Worm (Caenorhabditis elegans) whole organism, L1 larva: Measurements from ENCODE around the gene ptc-3.

ENCODE experiments used
- F16B12.6 ChIP-seq: fragments of 150-350 bp; optimal IDR thresholded peaks from 2 replicates; lab custom pipeline; 2014; ENCODE audit warnings: missing biosample characterization, missing genetic modification characterization
- aha-1 ChIP-seq: fragments of 150-350 bp; optimal IDR thresholded peaks from 2 replicates; lab custom pipeline; 2014; ENCODE audit warnings: missing biosample characterization, missing genetic modification characterization
- blmp-1 ChIP-seq: fragments of 150-350 bp; optimal IDR thresholded peaks from 2 replicates; lab custom pipeline; 2014; ENCODE audit warnings: missing biosample characterization, missing genetic modification characterization
- ceh-82 ChIP-seq, 3 experiments: fragments of 150-350 bp in 1 of 3; sonication (generic microtip) in 2 of 3; optimal IDR thresholded peaks; 2 replicates each; lab custom pipeline; 2014 to 2017; ENCODE audit warnings: missing biosample characterization in 3 of 3, missing genetic modification characterization in 3 of 3
- dpl-1 ChIP-seq, 3 experiments: fragments of 150-350 bp in 2 of 3; sonication (generic microtip) in 1 of 3; optimal IDR thresholded peaks; 2 replicates each; lab custom pipeline; 2014 to 2017; ENCODE audit warnings: missing biosample characterization in 3 of 3, missing genetic modification characterization in 3 of 3, missing genetic modification reagents in 3 of 3
- efl-1 ChIP-seq, 4 experiments: fragments of 150-350 bp; optimal IDR thresholded peaks in 3 of 4; peaks in 1 of 4; 1 replicate in 1 of 4; 2 replicates in 3 of 4; lab custom pipeline; 2014; ENCODE audit warnings: missing biosample characterization in 2 of 4, missing genetic modification characterization in 2 of 4, missing genetic modification reagents in 2 of 4
- egl-13 ChIP-seq: sonication (generic microtip); optimal IDR thresholded peaks from 2 replicates; lab custom pipeline; 2016; ENCODE audit warnings: missing genotype, missing genetic modification reagents, missing genetic modification characterization, missing compliant biosample characterization
- elt-2 ChIP-seq: sonication (generic microtip); optimal IDR thresholded peaks from 2 replicates; lab custom pipeline; 2016; ENCODE audit warnings: missing genetic modification characterization, mild to moderate bottlenecking, inconsistent platforms, missing compliant biosample characterization, missing genetic modification reagents
- elt-3 ChIP-seq, 6 experiments: fragments of 150-350 bp in 1 of 6; sonication (generic microtip); optimal IDR thresholded peaks; 2 replicates each; lab custom pipeline; 2017 to 2018; ENCODE audit warnings: missing biosample characterization in 6 of 6, missing genetic modification characterization in 6 of 6, inconsistent platforms in 1 of 6
- hpl-2 ChIP-seq: fragments of 150-350 bp; optimal IDR thresholded peaks from 2 replicates; lab custom pipeline; 2014; ENCODE audit warnings: missing biosample characterization, missing genetic modification reagents, missing genetic modification characterization
- isw-1 ChIP-seq: fragments of 200-800 bp; sonication (Bioruptor generic); IDR thresholded peaks from 2 replicates; pipeline ENCODE4 v1.3.6; 2022; ENCODE audit warnings: missing genetic modification characterization, missing compliant biosample characterization
- jun-1 ChIP-seq: fragments of 150-350 bp; optimal IDR thresholded peaks from 2 replicates; lab custom pipeline; 2014; ENCODE audit warnings: missing biosample characterization, missing genetic modification reagents, missing genetic modification characterization
- lin-13 ChIP-seq: fragments of 150-350 bp; optimal IDR thresholded peaks from 2 replicates; lab custom pipeline; 2014; ENCODE audit warnings: missing biosample characterization, missing genetic modification reagents, missing genetic modification characterization
- lin-14 ChIP-seq: fragments of 200-800 bp; sonication (Bioruptor generic); optimal IDR thresholded peaks from 2 replicates; lab custom pipeline; 2018; ENCODE audit warnings: mild to moderate bottlenecking, missing genetic modification characterization, moderate library complexity, missing compliant biosample characterization
- lin-35 ChIP-seq, 2 experiments: fragments of 150-350 bp; optimal IDR thresholded peaks; 2 replicates each; lab custom pipeline; 2014; ENCODE audit warnings: missing biosample characterization in 2 of 2, missing genetic modification characterization in 2 of 2, missing genetic modification reagents in 2 of 2
- lsy-2 ChIP-seq, 2 experiments: fragments of 150-350 bp; optimal IDR thresholded peaks; 2 replicates each; lab custom pipeline; 2014; ENCODE audit warnings: missing biosample characterization in 2 of 2, missing genetic modification characterization in 2 of 2
- mdl-1 ChIP-seq, 2 experiments: fragments of 150-350 bp; optimal IDR thresholded peaks; 2 replicates each; lab custom pipeline; 2014 to 2017; ENCODE audit warnings: missing biosample characterization in 2 of 2, missing genetic modification characterization in 2 of 2, inconsistent platforms in 1 of 2
- nhr-11 ChIP-seq: fragments of 150-350 bp; optimal IDR thresholded peaks from 2 replicates; lab custom pipeline; 2014; ENCODE audit warnings: missing biosample characterization, missing genetic modification characterization
- nhr-19 ChIP-seq: fragments of 200-800 bp; sonication (Bioruptor generic); conservative IDR thresholded peaks from 2 replicates; pipeline ENCODE4 v1.3.6; 2022; ENCODE audit warnings: missing genetic modification characterization, missing compliant biosample characterization
- nhr-20 ChIP-seq: sonication (generic microtip); optimal IDR thresholded peaks from 2 replicates; lab custom pipeline; 2016; ENCODE audit warnings: mild to moderate bottlenecking, missing genetic modification characterization, missing compliant biosample characterization
- nhr-47 ChIP-seq: sonication (generic microtip); optimal IDR thresholded peaks from 2 replicates; lab custom pipeline; 2016; ENCODE audit warnings: mild to moderate bottlenecking, missing genetic modification characterization, moderate library complexity, missing compliant biosample characterization
- nhr-71 ChIP-seq: sonication (generic microtip); optimal IDR thresholded peaks from 2 replicates; lab custom pipeline; 2016; ENCODE audit warnings: mild to moderate bottlenecking, missing genetic modification characterization, moderate library complexity, missing compliant biosample characterization
- nhr-84 ChIP-seq: sonication (generic microtip); optimal IDR thresholded peaks from 2 replicates; lab custom pipeline; 2017; ENCODE audit warnings: missing biosample characterization, missing genetic modification characterization
- nhr-85 ChIP-seq: sonication (generic microtip); peaks from one replicate; lab custom pipeline; 2016; ENCODE audit warnings: missing genetic modification characterization, inconsistent platforms, missing compliant biosample characterization
- nhr-90 ChIP-seq: sonication (generic microtip); optimal IDR thresholded peaks from 2 replicates; lab custom pipeline; 2016; ENCODE audit warnings: mild to moderate bottlenecking, missing genetic modification characterization, missing compliant biosample characterization; ENCODE audit not compliant: poor library complexity
- pqm-1 ChIP-seq: sonication (generic microtip); optimal IDR thresholded peaks from 3 replicates; lab custom pipeline; 2017; ENCODE audit warnings: missing biosample characterization, missing genetic modification characterization
- rnt-1 ChIP-seq: sonication (generic microtip); optimal IDR thresholded peaks from 2 replicates; lab custom pipeline; 2016; ENCODE audit warnings: mild to moderate bottlenecking, missing genetic modification characterization, moderate library complexity, missing compliant biosample characterization
- snu-23 ChIP-seq: sonication (generic microtip); optimal IDR thresholded peaks from 2 replicates; lab custom pipeline; 2016; ENCODE audit warnings: missing genetic modification characterization, missing compliant biosample characterization
- unc-30 ChIP-seq: sonication (generic microtip); optimal IDR thresholded peaks from 2 replicates; lab custom pipeline; 2017; ENCODE audit warnings: missing biosample characterization, missing genetic modification characterization
- unc-98 ChIP-seq: fragments of 200-800 bp; sonication (Bioruptor generic); IDR thresholded peaks from 2 replicates; pipeline ENCODE4 v1.3.6; 2022; ENCODE audit warnings: missing genetic modification characterization, missing compliant biosample characterization
- vab-15 ChIP-seq: sonication (generic microtip); optimal IDR thresholded peaks from 2 replicates; lab custom pipeline; 2017; ENCODE audit warnings: missing genotype, mild to moderate bottlenecking, missing genetic modification characterization, missing compliant biosample characterization
- xbp-1 ChIP-seq: sonication (generic microtip); optimal IDR thresholded peaks from 2 replicates; lab custom pipeline; 2016; ENCODE audit warnings: missing genetic modification characterization, missing compliant biosample characterization

The ptc-3 gene

DNA sequence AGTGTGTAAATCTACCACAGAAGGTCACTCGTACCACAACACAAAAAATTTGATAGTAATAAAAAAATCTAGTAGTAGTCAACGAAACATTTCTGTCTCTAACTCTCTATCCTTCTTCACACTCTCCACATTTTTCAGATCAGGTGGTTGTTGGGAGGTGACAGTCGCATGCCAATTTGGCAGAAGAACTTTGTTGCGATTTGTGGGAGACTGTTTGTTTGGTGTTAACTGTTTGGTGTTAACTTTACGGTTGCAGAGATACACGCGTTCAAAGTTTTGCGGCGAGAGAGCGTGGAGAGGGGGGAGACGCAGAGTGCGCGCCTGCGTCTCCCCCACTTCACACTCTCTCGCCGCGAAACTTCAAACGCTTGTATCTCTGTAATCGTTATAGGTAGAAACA is 47.4 kb downstream of the ptc-3 start (continued):
- TF ChIP-seq isw-1 (GFP tag; lab: Robert Waterston, UW) (no peak), xbp-1 (no peak), lin-13 (GFP tag; lab: Kevin White, UChicago) (no peak), jun-1 (tag; lab: Kevin White, UChicago) (no peak), nhr-11 (tag; lab: Kevin White, UChicago) (no peak), mdl-1 (tag; optimal IDR thresholded peaks at IDR 0.05; lab: Kevin White, UChicago) (peak in 1 of 2 experiments; percentile 28)

DNA sequence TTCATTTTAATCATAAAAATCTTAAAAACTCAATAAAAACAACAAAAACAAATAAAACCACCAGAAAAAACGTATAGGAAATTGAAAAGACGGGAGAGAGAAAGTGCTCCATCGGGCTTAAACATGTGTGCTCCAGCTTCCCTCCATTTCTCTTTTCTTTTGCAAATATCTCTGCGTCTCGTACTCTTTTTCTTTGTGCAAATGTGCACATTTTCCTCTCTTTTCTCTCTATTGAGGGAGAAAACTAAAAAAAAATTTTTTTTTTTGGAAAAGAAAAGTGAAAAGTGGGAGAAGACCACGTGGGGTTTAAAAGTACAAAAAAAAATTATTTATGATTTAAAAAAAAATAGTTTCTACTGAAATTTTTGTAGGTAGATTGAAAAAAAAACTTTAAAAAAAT is 48.1 kb downstream of the ptc-3 start:
- TF ChIP-seq lin-14 (GFP tag; lab: Kevin White, UChicago) (peak; percentile 65), F16B12.6 (tag; lab: Kevin White, UChicago) (no peak), ceh-82 (tag; optimal IDR thresholded peaks at IDR 0.05; lab: Kevin White, UChicago) (peak in 1 of 3 experiments; percentile 15), nhr-47 (tag; lab: Kevin White, UChicago) (no peak), efl-1 (optimal IDR thresholded peaks at IDR 0.05; lab: Kevin White, UChicago) (peak; percentile 34 to 51), efl-1 (GFP tag; optimal IDR thresholded peaks at IDR 0.05 in 1 of 2; lab: Kevin White, UChicago) (no peak), mdl-1 (tag; optimal IDR thresholded peaks at IDR 0.05; lab: Kevin White, UChicago) (peak in 1 of 2 experiments; percentile 32), snu-23 (GFP tag; lab: Kevin White, UChicago) (peak; percentile 2), hpl-2 (GFP tag; lab: Kevin White, UChicago) (no peak), dpl-1 (GFP tag; optimal IDR thresholded peaks at IDR 0.05; lab: Kevin White, UChicago) (peak in 1 of 3 experiments; percentile 13), nhr-71 (peak; percentile 46), lsy-2 (tag; optimal IDR thresholded peaks at IDR 0.05; lab: Kevin White, UChicago) (peak in 1 of 2 experiments; percentile 42), nhr-19 (GFP tag; lab: Robert Waterston, UW) (no peak)

DNA sequence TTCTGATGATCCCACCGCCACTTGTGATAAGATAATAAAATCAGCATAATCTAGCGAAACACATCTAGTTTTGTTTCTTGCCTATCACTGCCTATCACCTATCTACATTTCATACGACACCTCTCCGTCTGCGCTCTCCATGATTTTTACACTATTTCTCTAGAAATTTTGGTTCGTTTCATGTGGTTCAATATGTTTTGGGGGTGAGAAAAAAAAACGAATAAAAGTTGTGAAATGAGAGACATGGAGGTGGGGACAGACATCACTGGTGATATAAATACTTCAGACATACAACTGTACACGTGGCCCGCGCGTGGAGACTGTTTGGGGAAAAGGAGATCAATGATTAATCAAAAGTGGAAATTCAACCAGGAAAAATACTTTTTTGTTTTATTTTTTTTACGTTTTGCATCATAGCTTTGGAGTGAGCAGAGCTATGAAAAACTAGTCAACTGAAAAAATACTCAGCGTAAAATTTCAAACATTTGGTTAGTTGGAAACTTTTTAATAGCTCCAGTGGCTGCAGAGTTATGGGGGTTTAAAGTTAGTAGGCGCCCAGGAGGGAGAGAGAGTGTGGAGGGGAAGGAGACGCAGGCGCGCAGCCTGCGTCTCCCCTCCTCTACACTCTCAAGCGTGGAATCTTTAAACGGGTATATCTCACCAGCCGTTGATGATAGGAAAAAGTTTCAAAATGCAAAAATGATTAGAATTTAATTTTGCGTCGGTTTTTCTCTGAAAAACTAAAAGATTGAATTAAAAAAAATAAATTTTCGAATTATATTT is 49.4 kb downstream of the ptc-3 start:
- no peak for TF ChIP-seq ceh-82 (tag; optimal IDR thresholded peaks at IDR 0.05; lab: Kevin White, UChicago)
- peak in 1 of 2 experiments; percentile 46 for TF ChIP-seq lin-35 (GFP tag; optimal IDR thresholded peaks at IDR 0.05; lab: Kevin White, UChicago)
- TF ChIP-seq aha-1 (tag; lab: Kevin White, UChicago): no peak
- TF ChIP-seq lin-14 (GFP tag; lab: Kevin White, UChicago): peak; percentile 48
- TF ChIP-seq egl-13 (tag; lab: Kevin White, UChicago): no peak
- TF ChIP-seq vab-15 (tag; lab: Kevin White, UChicago): no peak
- TF ChIP-seq nhr-85 (tag; lab: Kevin White, UChicago): peak; percentile 66
- peak in 4 of 6 experiments; percentile 11 to 87 (median 68) for TF ChIP-seq elt-3 (tag; optimal IDR thresholded peaks at IDR 0.05; lab: Kevin White, UChicago)
- TF ChIP-seq nhr-19 (GFP tag; lab: Robert Waterston, UW): 0 out of 2 replicates have a peak, but pooled peaks have one; percentile 5
- no peak for TF ChIP-seq rnt-1 (tag; lab: Kevin White, UChicago)
- TF ChIP-seq snu-23 (GFP tag; lab: Kevin White, UChicago): peak; percentile 24
- peak; percentile 90 for TF ChIP-seq elt-2 (tag; lab: Kevin White, UChicago)
- peak; percentile 40 for TF ChIP-seq nhr-20 (tag; lab: Kevin White, UChicago)
- peak; percentile 31 for TF ChIP-seq nhr-90 (tag; lab: Kevin White, UChicago)
- TF ChIP-seq mdl-1 (tag; optimal IDR thresholded peaks at IDR 0.05; lab: Kevin White, UChicago): peak in 1 of 2 experiments; percentile 49
- TF ChIP-seq blmp-1: peak; percentile 50
- peak; percentile 38 for TF ChIP-seq nhr-71

ce11 chrII:2801764-2802163 is 50.6 kb downstream of the ptc-3 start:
- TF ChIP-seq unc-30 (tag; lab: Kevin White, UChicago): no peak
- TF ChIP-seq unc-98 (GFP tag; lab: Robert Waterston, UW): no peak
- no peak for TF ChIP-seq lin-13 (GFP tag; lab: Kevin White, UChicago)
- no peak for TF ChIP-seq pqm-1 (tag; lab: Kevin White, UChicago)
- TF ChIP-seq nhr-84 (tag; lab: Kevin White, UChicago): no peak
